Worm (Caenorhabditis elegans) whole organism, late embryonic: Measurements from ENCODE around the gene srz-102.

Source experiments
- K09A11.1 ChIP-seq: sonication (generic microtip); optimal IDR thresholded peaks from 2 replicates; lab custom pipeline; 2017; ENCODE audit warnings: antibody characterized with exemption, mild to moderate bottlenecking, missing genetic modification characterization, missing compliant biosample characterization; ENCODE audit not compliant: insufficient read depth
- Y22D7AL.16 ChIP-seq: sonication (generic microtip); optimal IDR thresholded peaks from 2 replicates; lab custom pipeline; 2016; ENCODE audit warnings: missing genetic modification characterization, missing compliant biosample characterization
- ahr-1 ChIP-seq: sonication (generic microtip); optimal IDR thresholded peaks from 2 replicates; lab custom pipeline; 2016; ENCODE audit warnings: missing genetic modification characterization, missing compliant biosample characterization
- ceh-24 ChIP-seq: sonication (generic microtip); optimal IDR thresholded peaks from 2 replicates; lab custom pipeline; 2016; ENCODE audit warnings: mild to moderate bottlenecking, missing genetic modification characterization, missing compliant biosample characterization
- ceh-9 ChIP-seq: sonication (generic microtip); optimal IDR thresholded peaks from 2 replicates; lab custom pipeline; 2016; ENCODE audit warnings: mild to moderate bottlenecking, missing genetic modification characterization, inconsistent platforms, missing compliant biosample characterization
- che-1 ChIP-seq: sonication (generic microtip); optimal IDR thresholded peaks from 2 replicates; lab custom pipeline; 2016; ENCODE audit warnings: mild to moderate bottlenecking, missing genetic modification characterization, missing compliant biosample characterization
- dve-1 ChIP-seq: sonication (generic microtip); optimal IDR thresholded peaks from 2 replicates; lab custom pipeline; 2017; ENCODE audit warnings: antibody characterized with exemption, mild to moderate bottlenecking, missing genetic modification characterization, missing compliant biosample characterization
- elt-2 ChIP-seq: sonication (generic microtip); optimal IDR thresholded peaks from 2 replicates; lab custom pipeline; 2016; ENCODE audit warnings: missing genetic modification reagents, missing genetic modification characterization, missing compliant biosample characterization
- gmeb-2 ChIP-seq: sonication (generic microtip); optimal IDR thresholded peaks from 2 replicates; lab custom pipeline; 2016; ENCODE audit warnings: missing genetic modification characterization, inconsistent platforms, missing compliant biosample characterization
- hlh-13 ChIP-seq: fragments of 200-800 bp; sonication (Bioruptor generic); optimal IDR thresholded peaks from 2 replicates; lab custom pipeline; 2018; ENCODE audit warnings: mild to moderate bottlenecking, missing genetic modification characterization, missing compliant biosample characterization
- hlh-30 ChIP-seq: sonication (generic microtip); optimal IDR thresholded peaks from 2 replicates; lab custom pipeline; 2017; ENCODE audit warnings: antibody characterized with exemption, missing genetic modification characterization, missing compliant biosample characterization; ENCODE audit not compliant: insufficient read depth
- nhr-11 ChIP-seq: fragments of 150-350 bp; optimal IDR thresholded peaks from 2 replicates; lab custom pipeline; 2014; ENCODE audit warnings: missing biosample characterization, missing genetic modification characterization
- pha-4 ChIP-seq: fragments of 150-350 bp; optimal IDR thresholded peaks from 2 replicates; lab custom pipeline; 2018; ENCODE audit warnings: missing biosample characterization, missing genetic modification reagents, missing genetic modification characterization
- tbx-2 ChIP-seq: sonication (generic microtip); optimal IDR thresholded peaks from 2 replicates; lab custom pipeline; 2016; ENCODE audit warnings: missing genetic modification characterization, missing compliant biosample characterization

- TF ChIP-seq che-1 (tag; lab: Kevin White, UChicago) (no peak), ceh-9 (tag; lab: Kevin White, UChicago) (no peak), pha-4 (no peak), K09A11.1 (tag; lab: Kevin White, UChicago) (no peak), tbx-2 (no peak), dve-1 (tag; lab: Kevin White, UChicago) (no peak), hlh-30 (tag; lab: Kevin White, UChicago) (no peak), nhr-11 (tag; lab: Kevin White, UChicago) (no peak), hlh-13 (no peak), gmeb-2 (tag; lab: Kevin White, UChicago) (no peak), ceh-24 (tag; lab: Kevin White, UChicago) (no peak), Y22D7AL.16 (no peak), ahr-1 (tag; lab: Kevin White, UChicago) (no peak), elt-2 (tag; lab: Kevin White, UChicago) (no peak)
Measured at ce11 chrV:16706549-16706948, 19.2 kb downstream of the srz-102 start, which contains the start of gene clec-9.
